Worm (Caenorhabditis elegans) whole organism, L4/young adult: ENCODE measurements around the gene emb-8.

Experiments
- dao-5 ChIP-seq: sonication (generic microtip); optimal IDR thresholded peaks from 2 replicates; lab custom pipeline; 2016; ENCODE audit warnings: missing genotype, missing genetic modification characterization, moderate library complexity, missing compliant biosample characterization
- him-1 ChIP-seq: sonication (generic microtip); optimal IDR thresholded peaks from 2 replicates; lab custom pipeline; 2016; ENCODE audit warnings: missing genotype, missing genetic modification reagents, missing genetic modification characterization, missing compliant biosample characterization

DNA sequence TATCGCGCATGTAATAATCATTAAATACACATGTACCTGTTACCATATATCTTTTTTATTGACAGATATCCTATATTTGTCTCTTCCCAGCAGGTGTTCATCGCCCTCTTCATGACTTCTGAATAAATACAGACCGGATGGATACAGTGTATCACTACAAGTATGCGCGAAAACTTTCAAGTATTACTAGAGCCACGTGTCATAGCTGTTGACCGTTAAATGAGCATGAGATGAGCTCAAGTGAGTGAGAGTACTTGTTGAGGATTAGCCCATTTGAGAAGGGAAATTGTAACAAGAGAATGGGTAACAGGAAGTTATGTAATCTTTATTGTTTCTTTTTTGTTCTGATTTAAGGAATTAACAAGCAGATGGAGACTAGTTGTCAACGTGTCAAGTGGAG, 45.6 kb upstream of the emb-8 start:
- TF ChIP-seq him-1 (tag; lab: Kevin White, UChicago) (no peak), dao-5 (tag; lab: Kevin White, UChicago) (no peak)
